Fruit fly (Drosophila melanogaster) whole organism, embryonic: Measurements from ENCODE around the gene CG43051.

Experiments used
- Adf1 ChIP-seq: fragments of 200-800 bp; sonication (Bioruptor generic); IDR thresholded peaks from 2 replicates; pipeline ENCODE4 v1.3.6; 2022; ENCODE audit warnings: missing biosample characterization, missing genetic modification characterization
- CG10462 ChIP-seq: fragments of 200-800 bp; sonication (Bioruptor generic); optimal IDR thresholded peaks from 2 replicates; lab custom pipeline; 2016; ENCODE audit warnings: missing biosample characterization, missing genetic modification characterization
- CG11398 ChIP-seq: fragments of 200-800 bp; sonication (Bioruptor generic); optimal IDR thresholded peaks from 2 replicates; lab custom pipeline; 2016; ENCODE audit warnings: missing biosample characterization, missing genetic modification characterization
- CG12155 ChIP-seq: fragments of 200-800 bp; sonication (Bioruptor generic); optimal IDR thresholded peaks from 3 replicates; lab custom pipeline; 2016; ENCODE audit warnings: missing biosample characterization, missing genetic modification characterization
- CG13775 ChIP-seq: fragments of 200-800 bp; sonication (Bioruptor generic); optimal IDR thresholded peaks from 3 replicates; lab custom pipeline; 2017; ENCODE audit warnings: missing biosample characterization, mild to moderate bottlenecking, missing genetic modification characterization
- CG14050 ChIP-seq: fragments of 200-800 bp; sonication (Bioruptor generic); IDR thresholded peaks from 3 replicates; pipeline ENCODE4 v1.3.6; 2022; ENCODE audit warnings: missing biosample characterization, missing genetic modification characterization
- CG1647 ChIP-seq: fragments of 200-800 bp; sonication (Bioruptor generic); optimal IDR thresholded peaks from 3 replicates; lab custom pipeline; 2016; ENCODE audit warnings: missing biosample characterization, missing genetic modification characterization
- CG16815 ChIP-seq: fragments of 200-800 bp; sonication (Bioruptor generic); optimal IDR thresholded peaks from 3 replicates; lab custom pipeline; 2017; ENCODE audit warnings: missing biosample characterization, mild to moderate bottlenecking, missing genetic modification characterization
- CG17359 ChIP-seq: fragments of 200-800 bp; sonication (Bioruptor generic); optimal IDR thresholded peaks from 3 replicates; lab custom pipeline; 2018; ENCODE audit warnings: missing biosample characterization, mild to moderate bottlenecking, missing genetic modification characterization, moderate library complexity
- CG18011 ChIP-seq: fragments of 200-800 bp; sonication (Bioruptor generic); optimal IDR thresholded peaks from 2 replicates; lab custom pipeline; 2017; ENCODE audit warnings: missing biosample characterization, missing genetic modification characterization, mild to moderate bottlenecking, moderate library complexity, missing genotype
- CG18476 ChIP-seq: fragments of 200-800 bp; sonication (Bioruptor generic); optimal IDR thresholded peaks from 2 replicates; lab custom pipeline; 2016; ENCODE audit warnings: missing biosample characterization, mild to moderate bottlenecking, missing genetic modification characterization
- CG18599 ChIP-seq: fragments of 200-800 bp; sonication (Bioruptor generic); optimal IDR thresholded peaks from 3 replicates; lab custom pipeline; 2017; ENCODE audit warnings: missing biosample characterization, missing genetic modification characterization, mild to moderate bottlenecking, moderate library complexity, missing genetic modification reagents
- CG3281 ChIP-seq: fragments of 200-800 bp; sonication (Bioruptor generic); optimal IDR thresholded peaks from 3 replicates; lab custom pipeline; 2017; ENCODE audit warnings: missing biosample characterization, mild to moderate bottlenecking, missing genetic modification characterization
- CG42726 ChIP-seq: fragments of 200-800 bp; sonication (Bioruptor generic); IDR thresholded peaks from 2 replicates; pipeline ENCODE4 v1.3.6; 2022; ENCODE audit warnings: missing biosample characterization, missing genetic modification characterization; ENCODE audit not compliant: partially characterized antibody
- CG4360 ChIP-seq: fragments of 200-800 bp; sonication (Bioruptor generic); IDR thresholded peaks from 2 replicates; pipeline ENCODE4 v1.3.6; 2022; ENCODE audit warnings: missing biosample characterization, missing genetic modification characterization
- CG4404 ChIP-seq: fragments of 200-800 bp; sonication (Bioruptor generic); IDR thresholded peaks from 2 replicates; pipeline ENCODE4 v1.3.6; 2022; ENCODE audit warnings: missing biosample characterization, missing genetic modification characterization
- CG4854 ChIP-seq: fragments of 200-800 bp; sonication (Bioruptor generic); optimal IDR thresholded peaks from 2 replicates; lab custom pipeline; 2016; ENCODE audit warnings: missing biosample characterization, missing genetic modification characterization, inconsistent platforms
- CG6791 ChIP-seq: fragments of 200-800 bp; sonication (Bioruptor generic); IDR thresholded peaks from 3 replicates; pipeline ENCODE4 v1.3.6; 2022; ENCODE audit warnings: missing biosample characterization, missing genetic modification characterization; ENCODE audit not compliant: partially characterized antibody
- CG6813 ChIP-seq: fragments of 200-800 bp; sonication (Bioruptor generic); optimal IDR thresholded peaks from 2 replicates; lab custom pipeline; 2017; ENCODE audit warnings: missing biosample characterization, missing genetic modification characterization, mild to moderate bottlenecking, moderate library complexity, missing genetic modification reagents
- CG8478 ChIP-seq: fragments of >200 bp; optimal IDR thresholded peaks from 2 replicates; lab custom pipeline; 2018
- Dad ChIP-seq: fragments of 200-800 bp; sonication (Bioruptor generic); optimal IDR thresholded peaks from 3 replicates; lab custom pipeline; 2016; ENCODE audit warnings: missing biosample characterization, missing genetic modification characterization
- Drgx ChIP-seq: fragments of 200-800 bp; sonication (Bioruptor generic); IDR thresholded peaks from 2 replicates; pipeline ENCODE4 v1.3.6; 2022; ENCODE audit warnings: missing biosample characterization, missing genetic modification characterization
- ERR ChIP-seq: fragments of 200-800 bp; sonication (Bioruptor generic); optimal IDR thresholded peaks from 2 replicates; lab custom pipeline; 2016; ENCODE audit warnings: missing biosample characterization, missing genetic modification characterization
- Hmx ChIP-seq: fragments of 200-800 bp; sonication (Bioruptor generic); optimal IDR thresholded peaks from 2 replicates; lab custom pipeline; 2016; ENCODE audit warnings: missing biosample characterization, missing genetic modification characterization
- Lhr ChIP-seq: fragments of 200-800 bp; sonication (Bioruptor generic); optimal IDR thresholded peaks from 3 replicates; lab custom pipeline; 2017; ENCODE audit warnings: mild to moderate bottlenecking, missing biosample characterization, missing genetic modification reagents, missing genetic modification characterization
- MBD-R2 ChIP-seq: fragments of 200-800 bp; sonication (Bioruptor generic); IDR thresholded peaks from 2 replicates; pipeline ENCODE4 v1.3.6; 2022; ENCODE audit warnings: missing biosample characterization, missing genetic modification characterization
- Mes4 ChIP-seq: fragments of 200-800 bp; sonication (Bioruptor generic); optimal IDR thresholded peaks from 2 replicates; lab custom pipeline; 2016; ENCODE audit warnings: missing biosample characterization, missing genetic modification characterization
- NC2α ChIP-seq: fragments of 200-800 bp; sonication (Bioruptor generic); optimal IDR thresholded peaks from 2 replicates; lab custom pipeline; 2016; ENCODE audit warnings: missing biosample characterization, missing genetic modification characterization
- Neu2 ChIP-seq: fragments of 200-800 bp; sonication (Bioruptor generic); optimal IDR thresholded peaks from 3 replicates; lab custom pipeline; 2016; ENCODE audit warnings: missing biosample characterization, missing genetic modification characterization, borderline replicate concordance
- NfI ChIP-seq: fragments of 200-800 bp; sonication (Bioruptor generic); optimal IDR thresholded peaks from 3 replicates; lab custom pipeline; 2018; ENCODE audit warnings: missing biosample characterization, mild to moderate bottlenecking, missing genetic modification characterization, moderate library complexity
- Sin3A ChIP-seq: fragments of >200 bp; optimal IDR thresholded peaks from 2 replicates; lab custom pipeline; 2018
- ab ChIP-seq: fragments of 200-800 bp; sonication (Bioruptor generic); optimal IDR thresholded peaks from 2 replicates; lab custom pipeline; 2016; ENCODE audit warnings: missing biosample characterization, missing genetic modification characterization
- ara ChIP-seq: fragments of 200-800 bp; sonication (Bioruptor generic); IDR thresholded peaks from 2 replicates; pipeline ENCODE4 v1.3.6; 2022; ENCODE audit warnings: missing biosample characterization, missing genetic modification characterization
- ato ChIP-seq: fragments of 200-800 bp; sonication (Bioruptor generic); IDR thresholded peaks from 2 replicates; pipeline ENCODE4 v1.3.6; 2022; ENCODE audit warnings: missing biosample characterization, missing genetic modification characterization; ENCODE audit not compliant: partially characterized antibody
- bsh ChIP-seq, 2 experiments: fragments of 200-800 bp; sonication (Bioruptor generic); optimal IDR thresholded peaks; 2 replicates each; lab custom pipeline; 2017 to 2018; ENCODE audit warnings: mild to moderate bottlenecking in 2 of 2, missing biosample characterization in 2 of 2, missing genetic modification characterization in 2 of 2, moderate library complexity in 1 of 2
- cato ChIP-seq: fragments of 200-800 bp; sonication (Bioruptor generic); optimal IDR thresholded peaks from 2 replicates; lab custom pipeline; 2016; ENCODE audit warnings: missing biosample characterization, missing genetic modification characterization, borderline replicate concordance
- chif ChIP-seq, 2 experiments: fragments of 200-800 bp; sonication (Bioruptor generic); optimal IDR thresholded peaks; 3 replicates each; lab custom pipeline; 2016; ENCODE audit warnings: missing biosample characterization in 2 of 2, missing genetic modification characterization in 2 of 2
- chinmo ChIP-seq: fragments of 200-800 bp; sonication (Bioruptor generic); IDR thresholded peaks from 4 replicates; pipeline ENCODE4 v1.3.6; 2022; ENCODE audit warnings: missing biosample characterization, missing genetic modification characterization; ENCODE audit not compliant: partially characterized antibody
- croc ChIP-seq: fragments of 200-800 bp; sonication (Bioruptor generic); conservative IDR thresholded peaks from 3 replicates; pipeline ENCODE4 v1.3.6; 2022; ENCODE audit warnings: missing biosample characterization, missing genetic modification characterization
- dm ChIP-seq: fragments of 200-800 bp; sonication (Bioruptor generic); optimal IDR thresholded peaks from 3 replicates; lab custom pipeline; 2016; ENCODE audit warnings: missing biosample characterization, missing genetic modification characterization
- dmrt11E ChIP-seq: fragments of 200-800 bp; sonication (Bioruptor generic); optimal IDR thresholded peaks from 3 replicates; lab custom pipeline; 2018; ENCODE audit warnings: missing biosample characterization, mild to moderate bottlenecking, missing genetic modification characterization, moderate library complexity
- dpn ChIP-seq, 2 experiments: fragments of 200-800 bp; sonication (Bioruptor generic); optimal IDR thresholded peaks; 3 replicates each; lab custom pipeline; 2016; ENCODE audit warnings: missing biosample characterization in 2 of 2, missing genetic modification characterization in 2 of 2
- mam ChIP-seq: fragments of 200-800 bp; sonication (Bioruptor generic); optimal IDR thresholded peaks from 3 replicates; lab custom pipeline; 2016; ENCODE audit warnings: missing biosample characterization, missing genetic modification characterization
- onecut ChIP-seq: fragments of 200-800 bp; sonication (Bioruptor generic); IDR thresholded peaks from 2 replicates; pipeline ENCODE4 v1.3.6; 2022; ENCODE audit warnings: missing biosample characterization, missing genetic modification characterization
- pita ChIP-seq: fragments of 200-800 bp; sonication (Bioruptor generic); optimal IDR thresholded peaks from 2 replicates; lab custom pipeline; 2017; ENCODE audit warnings: missing biosample characterization, mild to moderate bottlenecking, missing genetic modification characterization
- sisA ChIP-seq: fragments of 200-800 bp; sonication (Bioruptor generic); IDR thresholded peaks from 2 replicates; pipeline ENCODE4 v1.3.6; 2022; ENCODE audit warnings: missing biosample characterization, missing genetic modification characterization
- slp2 ChIP-seq: fragments of 200-800 bp; sonication (Bioruptor generic); optimal IDR thresholded peaks from 2 replicates; lab custom pipeline; 2016; ENCODE audit warnings: missing biosample characterization, missing genetic modification characterization
- sna ChIP-seq: fragments of 200-800 bp; sonication (Bioruptor generic); IDR thresholded peaks from 2 replicates; pipeline ENCODE4 v1.3.6; 2022; ENCODE audit warnings: missing biosample characterization, missing genetic modification characterization; ENCODE audit not compliant: partially characterized antibody
- sr ChIP-seq: fragments of 200-800 bp; sonication (Bioruptor generic); IDR thresholded peaks from 3 replicates; pipeline ENCODE4 v1.3.6; 2022; ENCODE audit warnings: missing biosample characterization, missing genetic modification characterization
- tap ChIP-seq: fragments of 200-800 bp; optimal IDR thresholded peaks from 3 replicates; lab custom pipeline; 2019; ENCODE audit warnings: missing biosample characterization, mild to moderate bottlenecking, missing genetic modification characterization, moderate library complexity
- usp ChIP-seq: fragments of >200 bp; optimal IDR thresholded peaks from 2 replicates; lab custom pipeline; 2017; ENCODE audit warnings: missing biosample characterization, missing genetic modification characterization
- z ChIP-seq: fragments of 200-800 bp; sonication (Bioruptor generic); IDR thresholded peaks from 3 replicates; pipeline ENCODE4 v1.3.6; 2022; ENCODE audit warnings: missing biosample characterization, missing genetic modification characterization

CG43051 gene

dm6 chr2L:12487311-12487710 is 20.4 kb upstream of the CG43051 start (continued):
- TF ChIP-seq chinmo (GFP tag; lab: Robert Waterston, UW): no peak
- no peak for TF ChIP-seq Drgx (GFP tag; lab: Robert Waterston, UW)
- no peak for TF ChIP-seq sna (GFP tag; lab: Robert Waterston, UW)
- no peak for TF ChIP-seq Dad
- no peak for TF ChIP-seq CG16815 (GFP tag; lab: Kevin White, UChicago)
- no peak for TF ChIP-seq usp (GFP tag; lab: Kevin White, UChicago)
- no peak for TF ChIP-seq dm
- TF ChIP-seq CG4854: no peak
- no peak for TF ChIP-seq Mes4 (GFP tag; lab: Kevin White, UChicago)
- TF ChIP-seq CG42726: no peak
- TF ChIP-seq NfI (GFP tag; lab: Kevin White, UChicago): no peak
- no peak for TF ChIP-seq sr (GFP tag; lab: Robert Waterston, UW)
- no peak for TF ChIP-seq CG18476
- no peak for TF ChIP-seq CG14050
- TF ChIP-seq CG4404: no peak
- TF ChIP-seq CG1647 (GFP tag; lab: Kevin White, UChicago): no peak
- peak; percentile 45 for TF ChIP-seq Lhr (GFP tag; lab: Kevin White, UChicago)
- TF ChIP-seq ato (GFP tag; lab: Robert Waterston, UW): no peak
- no peak for TF ChIP-seq CG18599 (GFP tag; lab: Kevin White, UChicago)
- TF ChIP-seq croc (GFP tag; lab: Robert Waterston, UW): no peak
- peak; percentile 15 for TF ChIP-seq CG3281 (GFP tag; lab: Kevin White, UChicago)
- TF ChIP-seq Neu2 (GFP tag; lab: Kevin White, UChicago): no peak
- TF ChIP-seq bsh (GFP tag; optimal IDR thresholded peaks at IDR 0.05; lab: Kevin White, UChicago): peak in 1 of 2 experiments; percentile 62
- no peak for TF ChIP-seq CG6791 (GFP tag; lab: Robert Waterston, UW)
- no peak for TF ChIP-seq ab
- TF ChIP-seq ara (GFP tag; lab: Robert Waterston, UW): no peak; the same call in 1 of the 2 replicates
- TF ChIP-seq dpn (GFP tag; optimal IDR thresholded peaks at IDR 0.05; lab: Kevin White, UChicago): peak in 1 of 2 experiments; percentile 4
- peak; percentile 69 for TF ChIP-seq CG6813 (GFP tag; lab: Kevin White, UChicago)
- no peak for TF ChIP-seq z (GFP tag; lab: Robert Waterston, UW)
- no peak for TF ChIP-seq mam (GFP tag; lab: Kevin White, UChicago)
- no peak for TF ChIP-seq CG18011
- TF ChIP-seq CG11398: no peak
- TF ChIP-seq chif (GFP tag; optimal IDR thresholded peaks at IDR 0.05; lab: Kevin White, UChicago): no peak
- peak; percentile 12 for TF ChIP-seq CG17359 (tag; lab: Kevin White, UChicago)
- no peak for TF ChIP-seq pita
- no peak for TF ChIP-seq CG12155 (GFP tag; lab: Kevin White, UChicago)
- TF ChIP-seq MBD-R2 (GFP tag; lab: Robert Waterston, UW): no peak
- no peak for TF ChIP-seq Sin3A
- TF ChIP-seq ERR (GFP tag; lab: Kevin White, UChicago): no peak
- TF ChIP-seq sisA (GFP tag; lab: Robert Waterston, UW): no peak
- no peak for TF ChIP-seq Adf1
- no peak for TF ChIP-seq Hmx (GFP tag; lab: Kevin White, UChicago)
- peak; percentile 51 for TF ChIP-seq tap (tag; lab: Kevin White, UChicago)
- TF ChIP-seq cato (GFP tag; lab: Kevin White, UChicago): no peak
- no peak for TF ChIP-seq CG13775
- TF ChIP-seq CG8478 (lab: Kevin White, UChicago): no peak
- TF ChIP-seq dmrt11E (tag; lab: Kevin White, UChicago): peak; percentile 72
- TF ChIP-seq CG10462: peak; percentile 16
- TF ChIP-seq slp2 (GFP tag; lab: Kevin White, UChicago): no peak
- no peak for TF ChIP-seq CG4360 (GFP tag; lab: Robert Waterston, UW)
- TF ChIP-seq NC2α: no peak
- TF ChIP-seq onecut (GFP tag; lab: Robert Waterston, UW): no peak
